Worm (Caenorhabditis elegans) whole organism, late embryonic: ENCODE data around the gene col-185.

Experiments
- C38D4.7 ChIP-seq: fragments of 200-800 bp; sonication (Bioruptor generic); optimal IDR thresholded peaks from 2 replicates; lab custom pipeline; 2018; ENCODE audit warnings: mild to moderate bottlenecking, missing genetic modification characterization, moderate library complexity, missing compliant biosample characterization
- K02D7.2 ChIP-seq: sonication (generic microtip); optimal IDR thresholded peaks from 2 replicates; lab custom pipeline; 2017; ENCODE audit warnings: mild to moderate bottlenecking, missing genetic modification characterization, missing compliant biosample characterization
- ahr-1 ChIP-seq: sonication (generic microtip); optimal IDR thresholded peaks from 2 replicates; lab custom pipeline; 2016; ENCODE audit warnings: missing genetic modification characterization, missing compliant biosample characterization
- ceh-14 ChIP-seq: sonication (generic microtip); optimal IDR thresholded peaks from 2 replicates; lab custom pipeline; 2016; ENCODE audit warnings: missing genotype, missing genetic modification characterization, missing compliant biosample characterization
- ceh-19 ChIP-seq: fragments of 200-800 bp; sonication (Bioruptor generic); optimal IDR thresholded peaks from 2 replicates; lab custom pipeline; 2018; ENCODE audit warnings: mild to moderate bottlenecking, missing genetic modification characterization, missing compliant biosample characterization
- ceh-2 ChIP-seq: sonication (generic microtip); optimal IDR thresholded peaks from 2 replicates; lab custom pipeline; 2016; ENCODE audit warnings: missing genotype, missing genetic modification characterization, missing compliant biosample characterization
- ceh-30 ChIP-seq: fragments of 150-350 bp; optimal IDR thresholded peaks from 2 replicates; lab custom pipeline; 2014; ENCODE audit warnings: missing biosample characterization, missing genetic modification characterization
- ceh-34 ChIP-seq: sonication (generic microtip); optimal IDR thresholded peaks from 2 replicates; lab custom pipeline; 2016; ENCODE audit warnings: mild to moderate bottlenecking, missing genetic modification characterization, missing compliant biosample characterization
- ceh-45 ChIP-seq: fragments of 200-800 bp; sonication (Bioruptor generic); IDR thresholded peaks from 2 replicates; pipeline ENCODE4 v1.3.6; 2022; ENCODE audit warnings: missing genetic modification reagents, missing genetic modification characterization, missing compliant biosample characterization
- ceh-6 ChIP-seq: fragments of 200-800 bp; sonication (Bioruptor generic); optimal IDR thresholded peaks from 2 replicates; lab custom pipeline; 2018; ENCODE audit warnings: mild to moderate bottlenecking, missing genetic modification characterization, missing compliant biosample characterization
- ceh-9 ChIP-seq: sonication (generic microtip); optimal IDR thresholded peaks from 2 replicates; lab custom pipeline; 2016; ENCODE audit warnings: mild to moderate bottlenecking, missing genetic modification characterization, inconsistent platforms, missing compliant biosample characterization
- che-1 ChIP-seq: sonication (generic microtip); optimal IDR thresholded peaks from 2 replicates; lab custom pipeline; 2016; ENCODE audit warnings: mild to moderate bottlenecking, missing genetic modification characterization, missing compliant biosample characterization
- dmd-4 ChIP-seq: sonication (generic microtip); optimal IDR thresholded peaks from 2 replicates; lab custom pipeline; 2016; ENCODE audit warnings: borderline replicate concordance, missing genetic modification characterization, missing compliant biosample characterization
- dve-1 ChIP-seq: sonication (generic microtip); optimal IDR thresholded peaks from 2 replicates; lab custom pipeline; 2017; ENCODE audit warnings: antibody characterized with exemption, mild to moderate bottlenecking, missing genetic modification characterization, missing compliant biosample characterization
- elt-2 ChIP-seq: sonication (generic microtip); optimal IDR thresholded peaks from 2 replicates; lab custom pipeline; 2016; ENCODE audit warnings: missing genetic modification reagents, missing genetic modification characterization, missing compliant biosample characterization
- ets-4 ChIP-seq: sonication (generic microtip); optimal IDR thresholded peaks from 2 replicates; lab custom pipeline; 2016; ENCODE audit warnings: missing genetic modification characterization, missing compliant biosample characterization
- eyg-1 ChIP-seq: sonication (generic microtip); optimal IDR thresholded peaks from 2 replicates; lab custom pipeline; 2016; ENCODE audit warnings: missing genotype, missing genetic modification characterization, missing compliant biosample characterization
- fax-1 ChIP-seq: sonication (generic microtip); optimal IDR thresholded peaks from 2 replicates; lab custom pipeline; 2016; ENCODE audit warnings: missing genotype, missing genetic modification characterization, missing compliant biosample characterization
- fkh-6 ChIP-seq: sonication (generic microtip); optimal IDR thresholded peaks from 2 replicates; lab custom pipeline; 2016; ENCODE audit warnings: missing genetic modification characterization, missing compliant biosample characterization
- gmeb-2 ChIP-seq: sonication (generic microtip); optimal IDR thresholded peaks from 2 replicates; lab custom pipeline; 2016; ENCODE audit warnings: missing genetic modification characterization, inconsistent platforms, missing compliant biosample characterization
- hlh-15 ChIP-seq: sonication (generic microtip); optimal IDR thresholded peaks from 2 replicates; lab custom pipeline; 2016; ENCODE audit warnings: missing genetic modification characterization, missing compliant biosample characterization
- hlh-6 ChIP-seq: sonication (generic microtip); optimal IDR thresholded peaks from 2 replicates; lab custom pipeline; 2016; ENCODE audit warnings: missing genotype, missing genetic modification characterization, missing compliant biosample characterization
- hlh-8 ChIP-seq: sonication (generic microtip); optimal IDR thresholded peaks from 2 replicates; lab custom pipeline; 2016; ENCODE audit warnings: missing genotype, missing genetic modification characterization, missing compliant biosample characterization
- lim-6 ChIP-seq: sonication (generic microtip); optimal IDR thresholded peaks from 2 replicates; lab custom pipeline; 2016; ENCODE audit warnings: missing genetic modification characterization, missing compliant biosample characterization
- madf-2 ChIP-seq: sonication (generic microtip); optimal IDR thresholded peaks from 2 replicates; lab custom pipeline; 2017; ENCODE audit warnings: missing genetic modification characterization, missing compliant biosample characterization
- nhr-11 ChIP-seq: fragments of 150-350 bp; optimal IDR thresholded peaks from 2 replicates; lab custom pipeline; 2014; ENCODE audit warnings: missing biosample characterization, missing genetic modification characterization
- odd-2 ChIP-seq: sonication (generic microtip); optimal IDR thresholded peaks from 2 replicates; lab custom pipeline; 2017; ENCODE audit warnings: antibody characterized with exemption, mild to moderate bottlenecking, missing genetic modification characterization, missing compliant biosample characterization
- pax-1 ChIP-seq: fragments of 150-350 bp; optimal IDR thresholded peaks from 2 replicates; lab custom pipeline; 2014; ENCODE audit warnings: missing biosample characterization, missing genetic modification characterization
- pqm-1 ChIP-seq: sonication (generic microtip); optimal IDR thresholded peaks from 2 replicates; lab custom pipeline; 2016; ENCODE audit warnings: missing genetic modification characterization, missing compliant biosample characterization
- pros-1 ChIP-seq: fragments of 150-350 bp; optimal IDR thresholded peaks from 2 replicates; lab custom pipeline; 2014; ENCODE audit warnings: missing biosample characterization, missing genetic modification reagents, missing genetic modification characterization
- rnt-1 ChIP-seq: sonication (generic microtip); optimal IDR thresholded peaks from 2 replicates; lab custom pipeline; 2016; ENCODE audit warnings: missing genetic modification characterization, missing compliant biosample characterization
- sdc-2 ChIP-seq: sonication (generic microtip); optimal IDR thresholded peaks from 2 replicates; lab custom pipeline; 2016; ENCODE audit warnings: missing genotype, missing genetic modification characterization, missing compliant biosample characterization
- syd-9 ChIP-seq: sonication (generic microtip); optimal IDR thresholded peaks from 2 replicates; lab custom pipeline; 2016; ENCODE audit warnings: mild to moderate bottlenecking, missing genetic modification characterization, moderate library complexity, missing compliant biosample characterization
- tbx-2 ChIP-seq: sonication (generic microtip); optimal IDR thresholded peaks from 2 replicates; lab custom pipeline; 2016; ENCODE audit warnings: missing genetic modification characterization, missing compliant biosample characterization
- ttx-3 ChIP-seq: sonication (generic microtip); optimal IDR thresholded peaks from 2 replicates; lab custom pipeline; 2016; ENCODE audit warnings: missing genetic modification reagents, missing genetic modification characterization, missing compliant biosample characterization
- unc-55 ChIP-seq: sonication (generic microtip); optimal IDR thresholded peaks from 2 replicates; lab custom pipeline; 2017; ENCODE audit warnings: missing biosample characterization, missing genetic modification reagents, missing genetic modification characterization
- unc-86 ChIP-seq: sonication (generic microtip); optimal IDR thresholded peaks from 2 replicates; lab custom pipeline; 2016; ENCODE audit warnings: missing genetic modification characterization, missing compliant biosample characterization
- ztf-16 ChIP-seq: sonication (generic microtip); optimal IDR thresholded peaks from 2 replicates; lab custom pipeline; 2017; ENCODE audit warnings: missing genetic modification characterization, missing compliant biosample characterization

col-185 gene

ce11 chrX:13543350-13543749, 32.5 kb upstream of the col-185 start:
- TF ChIP-seq fkh-6 (tag; lab: Kevin White, UChicago) (no peak), eyg-1 (tag; lab: Kevin White, UChicago) (no peak), tbx-2 (no peak), K02D7.2 (tag; lab: Kevin White, UChicago) (no peak), C38D4.7 (GFP tag; lab: Kevin White, UChicago) (no peak), ceh-9 (tag; lab: Kevin White, UChicago) (no peak), ztf-16 (no peak), ceh-14 (tag; lab: Kevin White, UChicago) (no peak), hlh-8 (tag; lab: Kevin White, UChicago) (no peak), ahr-1 (tag; lab: Kevin White, UChicago) (no peak), sdc-2 (tag; lab: Kevin White, UChicago) (no peak), ceh-19 (GFP tag; lab: Kevin White, UChicago) (no peak), ets-4 (tag; lab: Kevin White, UChicago) (no peak), pros-1 (tag; lab: Kevin White, UChicago) (no peak), ceh-34 (tag; lab: Kevin White, UChicago) (no peak), syd-9 (tag; lab: Kevin White, UChicago) (no peak), hlh-6 (tag; lab: Kevin White, UChicago) (no peak), unc-86 (tag; lab: Kevin White, UChicago) (no peak), pax-1 (tag; lab: Kevin White, UChicago) (no peak), pqm-1 (tag; lab: Kevin White, UChicago) (no peak)
- TF ChIP-seq, all 69 proteins: peak for 0

- TF ChIP-seq elt-2 (tag; lab: Kevin White, UChicago) (no peak), unc-55 (GFP tag; lab: Kevin White, UChicago) (peak; percentile 5), ceh-30 (no peak)
Observed at ce11 chrX:13542757-13543156, 31.9 kb upstream of the col-185 start.

- no peak for TF ChIP-seq dmd-4
- TF ChIP-seq odd-2 (tag; lab: Kevin White, UChicago), result no peak
- no peak for TF ChIP-seq fax-1 (tag; lab: Kevin White, UChicago)
- TF ChIP-seq ceh-45 (GFP tag; lab: Robert Waterston, UW), result no peak
- TF ChIP-seq ceh-14 (tag; lab: Kevin White, UChicago), result no peak
- no peak for TF ChIP-seq che-1 (tag; lab: Kevin White, UChicago)
- TF ChIP-seq ceh-2, result no peak
- TF ChIP-seq hlh-8 (tag; lab: Kevin White, UChicago), result no peak
- no peak for TF ChIP-seq ceh-6 (GFP tag; lab: Kevin White, UChicago)
- no peak for TF ChIP-seq rnt-1 (tag; lab: Kevin White, UChicago)
- TF ChIP-seq lim-6, result no peak
- TF ChIP-seq ttx-3 (tag; lab: Kevin White, UChicago), result no peak
- no peak for TF ChIP-seq hlh-15 (tag; lab: Kevin White, UChicago)
- no peak for TF ChIP-seq madf-2
- no peak for TF ChIP-seq sdc-2 (tag; lab: Kevin White, UChicago)
- no peak for TF ChIP-seq nhr-11 (tag; lab: Kevin White, UChicago)
- no peak for TF ChIP-seq ceh-19 (GFP tag; lab: Kevin White, UChicago)
- TF ChIP-seq gmeb-2 (tag; lab: Kevin White, UChicago), result no peak
Observed at ce11 chrX:13542236-13542635, 31.3 kb upstream of the col-185 start, which contains the start of gene cah-4. TSS of gene cah-4 (plus strand) at chrX:13542574.

- TF ChIP-seq che-1 (tag; lab: Kevin White, UChicago), result no peak
- TF ChIP-seq dve-1 (tag; lab: Kevin White, UChicago), result peak; percentile 15
- TF ChIP-seq, all 69 proteins: peak for 1
Observed at ce11 chrX:13541335-13541734, 30.4 kb upstream of the col-185 start.
